Fruit fly (Drosophila melanogaster) whole organism, adult: ENCODE results near the gene Vps24.

Experiments used
- CG11617 ChIP-seq: fragments of 200-800 bp; sonication (Bioruptor generic); optimal IDR thresholded peaks from 2 replicates; lab custom pipeline; 2017; ENCODE audit warnings: mild to moderate bottlenecking, missing biosample characterization, missing genetic modification reagents, missing genetic modification characterization
- CG14711 ChIP-seq: fragments of 200-800 bp; sonication (Bioruptor generic); optimal IDR thresholded peaks from 2 replicates; lab custom pipeline; 2018; ENCODE audit warnings: missing biosample characterization, mild to moderate bottlenecking, missing genetic modification characterization, moderate library complexity
- CG1620 ChIP-seq: fragments of 200-800 bp; sonication (Bioruptor generic); optimal IDR thresholded peaks from 2 replicates; lab custom pipeline; 2016; ENCODE audit warnings: missing biosample characterization, missing genetic modification characterization
- CG33017 ChIP-seq: fragments of 200-800 bp; sonication (Bioruptor generic); optimal IDR thresholded peaks from 2 replicates; lab custom pipeline; 2018; ENCODE audit warnings: missing biosample characterization, mild to moderate bottlenecking, missing genetic modification characterization, moderate library complexity
- CG7101 ChIP-seq: fragments of 200-800 bp; sonication (Bioruptor generic); optimal IDR thresholded peaks from 2 replicates; lab custom pipeline; 2018; ENCODE audit warnings: missing biosample characterization, mild to moderate bottlenecking, missing genetic modification characterization, moderate library complexity
- Clk ChIP-seq: fragments of 200-800 bp; sonication (Bioruptor generic); optimal IDR thresholded peaks from 2 replicates; lab custom pipeline; 2017; ENCODE audit warnings: missing biosample characterization, missing genetic modification characterization
- Mnt ChIP-seq: fragments of 200-800 bp; sonication (Bioruptor generic); optimal IDR thresholded peaks from 2 replicates; lab custom pipeline; 2016; ENCODE audit warnings: missing biosample characterization, mild to moderate bottlenecking, missing genetic modification characterization
- cic ChIP-seq: fragments of 200-800 bp; sonication (Bioruptor generic); optimal IDR thresholded peaks from 2 replicates; lab custom pipeline; 2017; ENCODE audit warnings: missing biosample characterization, mild to moderate bottlenecking, missing genetic modification characterization, moderate library complexity
- cnc ChIP-seq, 2 experiments: fragments of >200 bp; optimal IDR thresholded peaks; 2 replicates each; lab custom pipeline; 2017
- kay ChIP-seq: fragments of 200-800 bp; sonication (Bioruptor generic); peaks from one replicate; lab custom pipeline; 2016; ENCODE audit warnings: missing biosample characterization, missing genetic modification characterization, borderline replicate concordance
- tj ChIP-seq: fragments of 200-800 bp; sonication (Bioruptor generic); optimal IDR thresholded peaks from 3 replicates; lab custom pipeline; 2017; ENCODE audit warnings: missing biosample characterization, mild to moderate bottlenecking, missing genetic modification characterization, moderate library complexity

DNA sequence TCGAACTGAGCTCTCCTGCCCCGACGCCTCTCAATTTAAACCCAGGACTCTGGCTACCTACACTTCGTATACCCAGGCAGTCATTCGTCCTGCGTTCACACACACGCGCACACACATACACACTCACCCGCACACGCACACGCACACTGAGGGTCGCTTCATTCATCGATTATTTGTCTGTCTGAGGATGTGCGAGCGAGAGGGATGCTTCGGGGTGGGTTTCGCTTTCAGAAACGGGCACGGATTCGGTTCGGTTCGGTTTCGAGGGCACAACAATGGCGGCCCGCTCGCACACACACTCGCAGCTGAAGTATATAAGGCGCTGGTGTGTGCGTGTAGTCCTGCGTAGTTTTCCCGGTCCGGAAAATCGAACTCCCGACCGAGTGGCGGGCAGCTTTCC is 35.9 kb upstream of the Vps24 start, which contains the start of gene hkb:
- TF ChIP-seq CG33017 (tag; lab: Kevin White, UChicago) (no peak), CG1620 (GFP tag; lab: Kevin White, UChicago) (no peak), kay (no peak), Clk (GFP tag; lab: Kevin White, UChicago) (no peak), cnc (optimal IDR thresholded peaks at IDR 0.05; lab: Kevin White, UChicago) (no peak), Mnt (no peak), CG14711 (tag; lab: Kevin White, UChicago) (no peak), CG7101 (tag; lab: Kevin White, UChicago) (no peak), cic (GFP tag; lab: Kevin White, UChicago) (no peak), tj (GFP tag; lab: Kevin White, UChicago) (no peak), CG11617 (GFP tag; lab: Kevin White, UChicago) (no peak)
